Fruit fly (Drosophila melanogaster) whole organism, embryonic: Measurements from ENCODE around the gene mRpS9.

Experiments
- Bdp1 ChIP-seq: fragments of 200-800 bp; sonication (Bioruptor generic); optimal IDR thresholded peaks from 3 replicates; lab custom pipeline; 2016; ENCODE audit warnings: missing biosample characterization, missing genetic modification characterization
- CG10366 ChIP-seq: fragments of 200-800 bp; sonication (Bioruptor generic); IDR thresholded peaks from 2 replicates; pipeline ENCODE4 v1.3.6; 2022; ENCODE audit warnings: missing biosample characterization, missing genetic modification characterization
- CG10959 ChIP-seq: fragments of 200-800 bp; sonication (Bioruptor generic); IDR thresholded peaks from 2 replicates; pipeline ENCODE4 v1.3.6; 2022; ENCODE audit warnings: missing biosample characterization, missing genetic modification characterization
- CG11695 ChIP-seq: fragments of 200-800 bp; sonication (Bioruptor generic); IDR thresholded peaks from 3 replicates; pipeline ENCODE4 v1.3.6; 2022; ENCODE audit warnings: missing biosample characterization, missing genetic modification characterization
- CG12071 ChIP-seq: fragments of 200-800 bp; sonication (Bioruptor generic); optimal IDR thresholded peaks from 3 replicates; lab custom pipeline; 2018; ENCODE audit warnings: missing biosample characterization, mild to moderate bottlenecking, missing genetic modification characterization
- CG12769 ChIP-seq: fragments of 200-800 bp; sonication (Bioruptor generic); optimal IDR thresholded peaks from 2 replicates; lab custom pipeline; 2019; ENCODE audit warnings: missing biosample characterization, mild to moderate bottlenecking, missing genetic modification characterization, moderate library complexity
- CG13296 ChIP-seq: fragments of 200-800 bp; sonication (Bioruptor generic); optimal IDR thresholded peaks from 3 replicates; lab custom pipeline; 2018; ENCODE audit warnings: missing biosample characterization, mild to moderate bottlenecking, missing genetic modification characterization
- CG14014 ChIP-seq: fragments of 200-800 bp; sonication (Bioruptor generic); IDR thresholded peaks from 2 replicates; pipeline ENCODE4 v1.3.6; 2022; ENCODE audit warnings: missing biosample characterization, missing genetic modification characterization
- CG14667 ChIP-seq: fragments of 200-800 bp; sonication (Bioruptor generic); IDR thresholded peaks from 2 replicates; pipeline ENCODE4 v1.3.6; 2022; ENCODE audit warnings: missing biosample characterization, missing genetic modification characterization
- CG15269 ChIP-seq: fragments of 200-800 bp; sonication (Bioruptor generic); optimal IDR thresholded peaks from 2 replicates; lab custom pipeline; 2018; ENCODE audit warnings: missing biosample characterization, mild to moderate bottlenecking, missing genetic modification characterization, moderate library complexity
- CG1603 ChIP-seq: fragments of 200-800 bp; sonication (Bioruptor generic); optimal IDR thresholded peaks from 2 replicates; lab custom pipeline; 2019; ENCODE audit warnings: missing biosample characterization, mild to moderate bottlenecking, missing genetic modification characterization, moderate library complexity
- CG16779 ChIP-seq: fragments of 200-800 bp; sonication (Bioruptor generic); IDR thresholded peaks from 2 replicates; pipeline ENCODE4 v1.3.6; 2022; ENCODE audit warnings: missing biosample characterization, missing genetic modification characterization
- CG16863 ChIP-seq: fragments of 200-800 bp; sonication (Bioruptor generic); optimal IDR thresholded peaks from 3 replicates; lab custom pipeline; 2016; ENCODE audit warnings: missing biosample characterization, missing genetic modification characterization
- CG17612 ChIP-seq: fragments of 200-800 bp; sonication (Bioruptor generic); IDR thresholded peaks from 2 replicates; pipeline ENCODE4 v1.3.6; 2022; ENCODE audit warnings: missing biosample characterization, missing genetic modification characterization
- CG17912 ChIP-seq: fragments of 200-800 bp; sonication (Bioruptor generic); optimal IDR thresholded peaks from 2 replicates; lab custom pipeline; 2018; ENCODE audit warnings: missing biosample characterization, mild to moderate bottlenecking, missing genetic modification characterization
- CG18011 ChIP-seq: fragments of 200-800 bp; sonication (Bioruptor generic); optimal IDR thresholded peaks from 2 replicates; lab custom pipeline; 2017; ENCODE audit warnings: missing biosample characterization, missing genetic modification characterization, mild to moderate bottlenecking, moderate library complexity, missing genotype
- CG18599 ChIP-seq: fragments of 200-800 bp; sonication (Bioruptor generic); optimal IDR thresholded peaks from 3 replicates; lab custom pipeline; 2017; ENCODE audit warnings: missing biosample characterization, missing genetic modification characterization, mild to moderate bottlenecking, moderate library complexity, missing genetic modification reagents
- CG2199 ChIP-seq: fragments of 200-800 bp; sonication (Bioruptor generic); IDR thresholded peaks from 3 replicates; pipeline ENCODE4 v1.3.6; 2022; ENCODE audit warnings: missing biosample characterization, missing genetic modification characterization
- CG2678 ChIP-seq: fragments of 200-800 bp; sonication (Bioruptor generic); optimal IDR thresholded peaks from 3 replicates; lab custom pipeline; 2019; ENCODE audit warnings: missing biosample characterization, mild to moderate bottlenecking, missing genetic modification characterization, moderate library complexity
- CG31224 ChIP-seq: fragments of 200-800 bp; sonication (Bioruptor generic); IDR thresholded peaks from 2 replicates; pipeline ENCODE4 v1.3.6; 2022; ENCODE audit warnings: missing biosample characterization, missing genetic modification characterization
- CG5180 ChIP-seq: fragments of 200-800 bp; sonication (Bioruptor generic); optimal IDR thresholded peaks from 3 replicates; lab custom pipeline; 2017; ENCODE audit warnings: missing biosample characterization, missing genetic modification characterization, mild to moderate bottlenecking, moderate library complexity, missing genetic modification reagents
- CG7357 ChIP-seq: fragments of 200-800 bp; sonication (Bioruptor generic); IDR thresholded peaks from 3 replicates; pipeline ENCODE4 v1.3.6; 2022; ENCODE audit warnings: missing biosample characterization, missing genetic modification characterization
- Eip74EF ChIP-seq, 2 experiments: fragments of 200-800 bp in 1 of 2; fragments of >200 bp in 1 of 2; sonication (Bioruptor generic) in 1 of 2; optimal IDR thresholded peaks; 2 replicates each; lab custom pipeline; 2017 to 2019; ENCODE audit warnings: missing biosample characterization in 2 of 2, missing genetic modification characterization in 2 of 2, mild to moderate bottlenecking in 1 of 2, moderate library complexity in 1 of 2
- Fer2 ChIP-seq: fragments of 200-800 bp; sonication (Bioruptor generic); optimal IDR thresholded peaks from 2 replicates; lab custom pipeline; 2018; ENCODE audit warnings: missing biosample characterization, mild to moderate bottlenecking, missing genetic modification characterization, moderate library complexity
- HHEX ChIP-seq: fragments of 200-800 bp; sonication (Bioruptor generic); optimal IDR thresholded peaks from 3 replicates; lab custom pipeline; 2017; ENCODE audit warnings: missing biosample characterization, mild to moderate bottlenecking, missing genetic modification characterization, missing genetic modification reagents
- HLH54F ChIP-seq: fragments of 200-800 bp; sonication (Bioruptor generic); optimal IDR thresholded peaks from 3 replicates; lab custom pipeline; 2016; ENCODE audit warnings: missing biosample characterization, missing genetic modification characterization
- Hsf ChIP-seq: fragments of 200-800 bp; sonication (Bioruptor generic); optimal IDR thresholded peaks from 3 replicates; lab custom pipeline; 2016; ENCODE audit warnings: missing biosample characterization, missing genetic modification characterization
- Kr ChIP-seq: fragments of 200-800 bp; sonication (Bioruptor generic); optimal IDR thresholded peaks from 2 replicates; lab custom pipeline; 2017; ENCODE audit warnings: missing biosample characterization, mild to moderate bottlenecking, missing genetic modification characterization
- Opbp ChIP-seq: fragments of 200-800 bp; sonication (Bioruptor generic); IDR thresholded peaks from 3 replicates; pipeline ENCODE4 v1.3.6; 2022; ENCODE audit warnings: missing biosample characterization, missing genetic modification characterization; ENCODE audit not compliant: partially characterized antibody
- Ptx1 ChIP-seq: fragments of 200-800 bp; sonication (Bioruptor generic); IDR thresholded peaks from 2 replicates; pipeline ENCODE4 v1.3.6; 2022; ENCODE audit warnings: missing biosample characterization, missing genetic modification characterization
- Sox102F ChIP-seq: fragments of 200-800 bp; sonication (Bioruptor generic); optimal IDR thresholded peaks from 2 replicates; lab custom pipeline; 2018; ENCODE audit warnings: missing biosample characterization, mild to moderate bottlenecking, missing genetic modification characterization, moderate library complexity
- Spps ChIP-seq: fragments of 200-800 bp; sonication (Bioruptor generic); optimal IDR thresholded peaks from 2 replicates; lab custom pipeline; 2018; ENCODE audit warnings: missing biosample characterization, mild to moderate bottlenecking, missing genetic modification characterization
- Stat92E ChIP-seq, 3 experiments: fragments of >200 bp in 2 of 3; fragments of 200-800 bp in 1 of 3; sonication (Bioruptor generic) in 1 of 3; optimal IDR thresholded peaks; 2 replicates each; lab custom pipeline; 2017 to 2019; ENCODE audit warnings: missing biosample characterization in 3 of 3, missing genetic modification characterization in 3 of 3, mild to moderate bottlenecking in 1 of 3, moderate library complexity in 1 of 3
- TFAM ChIP-seq: fragments of 200-800 bp; sonication (Bioruptor generic); optimal IDR thresholded peaks from 2 replicates; lab custom pipeline; 2017; ENCODE audit warnings: missing biosample characterization, missing genetic modification characterization, inconsistent platforms
- Tbp ChIP-seq: fragments of >200 bp; optimal IDR thresholded peaks from 2 replicates; lab custom pipeline; 2018; ENCODE audit warnings: missing biosample characterization, missing genetic modification characterization
- Trl ChIP-seq, 3 experiments: fragments of >200 bp in 2 of 3; fragments of 200-800 bp in 1 of 3; sonication (Bioruptor generic) in 1 of 3; optimal IDR thresholded peaks; 2 replicates in 1 of 3; 3 replicates in 2 of 3; lab custom pipeline; 2016 to 2017; ENCODE audit warnings: missing biosample characterization in 1 of 3, missing genetic modification characterization in 1 of 3
- ash1 ChIP-seq: fragments of 200-800 bp; sonication (Bioruptor generic); optimal IDR thresholded peaks from 2 replicates; lab custom pipeline; 2018; ENCODE audit warnings: missing biosample characterization, mild to moderate bottlenecking, missing genetic modification characterization
- dati ChIP-seq: fragments of 200-800 bp; sonication (Bioruptor generic); IDR thresholded peaks from 2 replicates; pipeline ENCODE4 v1.3.6; 2022; ENCODE audit warnings: missing biosample characterization, missing genetic modification characterization
- disco-r ChIP-seq: fragments of 200-800 bp; sonication (Bioruptor generic); optimal IDR thresholded peaks from 2 replicates; lab custom pipeline; 2016; ENCODE audit warnings: missing biosample characterization, missing genetic modification characterization
- gro ChIP-seq: fragments of 200-800 bp; sonication (Bioruptor generic); optimal IDR thresholded peaks from 2 replicates; lab custom pipeline; 2016; ENCODE audit warnings: missing biosample characterization, missing genetic modification characterization
- gsb-n ChIP-seq: fragments of 200-800 bp; sonication (Bioruptor generic); optimal IDR thresholded peaks from 3 replicates; lab custom pipeline; 2018; ENCODE audit warnings: missing biosample characterization, mild to moderate bottlenecking, missing genetic modification characterization
- hbn ChIP-seq: fragments of 200-800 bp; sonication (Bioruptor generic); IDR thresholded peaks from 2 replicates; pipeline ENCODE4 v1.3.6; 2022; ENCODE audit warnings: missing biosample characterization, missing genetic modification characterization; ENCODE audit not compliant: partially characterized antibody
- inv ChIP-seq: fragments of 200-800 bp; sonication (Bioruptor generic); IDR thresholded peaks from 2 replicates; pipeline ENCODE4 v1.3.6; 2022; ENCODE audit warnings: missing biosample characterization, missing genetic modification characterization; ENCODE audit not compliant: partially characterized antibody
- ken ChIP-seq: fragments of 200-800 bp; sonication (Bioruptor generic); IDR thresholded peaks from 3 replicates; pipeline ENCODE4 v1.3.6; 2022; ENCODE audit warnings: missing biosample characterization, missing genetic modification characterization
- psq ChIP-seq: fragments of 200-800 bp; sonication (Bioruptor generic); optimal IDR thresholded peaks from 2 replicates; lab custom pipeline; 2017; ENCODE audit warnings: missing biosample characterization, missing genetic modification characterization
- tio ChIP-seq: fragments of 200-800 bp; sonication (Bioruptor generic); optimal IDR thresholded peaks from 2 replicates; lab custom pipeline; 2017; ENCODE audit warnings: missing biosample characterization, missing genetic modification characterization, inconsistent platforms
- trem ChIP-seq: fragments of 200-800 bp; optimal IDR thresholded peaks from 3 replicates; lab custom pipeline; 2019; ENCODE audit warnings: missing biosample characterization, mild to moderate bottlenecking, missing genetic modification characterization, moderate library complexity
- unpg ChIP-seq: fragments of 200-800 bp; sonication (Bioruptor generic); optimal IDR thresholded peaks from 3 replicates; lab custom pipeline; 2018; ENCODE audit warnings: missing biosample characterization, mild to moderate bottlenecking, missing genetic modification characterization, moderate library complexity
- zfh1 ChIP-seq: fragments of 200-800 bp; sonication (Bioruptor generic); IDR thresholded peaks from 3 replicates; pipeline ENCODE4 v1.3.6; 2022; ENCODE audit warnings: missing biosample characterization, missing genetic modification characterization
- zfh2 ChIP-seq: fragments of 200-800 bp; sonication (Bioruptor generic); optimal IDR thresholded peaks from 2 replicates; lab custom pipeline; 2016; ENCODE audit warnings: missing biosample characterization, missing genetic modification characterization

mRpS9 gene

DNA sequence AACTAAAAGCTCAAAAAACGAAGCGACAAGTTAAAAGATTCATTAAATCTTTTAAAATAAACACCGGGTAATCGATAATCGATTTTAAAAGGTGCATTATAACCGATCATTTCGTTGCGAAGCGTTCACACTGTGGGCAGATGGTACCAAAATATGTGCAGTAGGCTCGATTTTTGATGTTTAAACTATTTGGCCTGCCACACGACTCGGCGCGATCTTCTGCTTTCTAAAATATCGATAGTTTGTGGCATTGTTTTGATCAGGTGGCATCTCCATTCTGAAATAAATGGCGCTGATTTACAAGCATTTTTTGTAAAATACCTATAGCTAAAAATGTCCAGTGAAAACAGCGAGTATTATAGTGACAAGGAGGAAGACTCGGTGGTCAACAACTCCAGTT is 17.7 kb upstream of the mRpS9 start, which contains the start of the genes CG10445 and lds (continued):
- TF ChIP-seq psq (GFP tag; lab: Kevin White, UChicago): no peak
- no peak for TF ChIP-seq CG18599 (GFP tag; lab: Kevin White, UChicago)
- TF ChIP-seq inv (GFP tag; lab: Robert Waterston, UW): peak; percentile 73
- TF ChIP-seq Kr (GFP tag; lab: Kevin White, UChicago): no peak
- no peak for TF ChIP-seq Stat92E (GFP tag; optimal IDR thresholded peaks at IDR 0.05; lab: Kevin White, UChicago)
- TF ChIP-seq Eip74EF (GFP tag; optimal IDR thresholded peaks at IDR 0.05; lab: Kevin White, UChicago): no peak
- no peak for TF ChIP-seq CG17912
- peak; percentile 79 for TF ChIP-seq hbn (GFP tag; lab: Robert Waterston, UW)
- TF ChIP-seq CG14667 (GFP tag; lab: Robert Waterston, UW): no peak
- no peak for TF ChIP-seq CG11695 (GFP tag; lab: Robert Waterston, UW)
- TF ChIP-seq disco-r (GFP tag; lab: Kevin White, UChicago): no peak
- TF ChIP-seq CG13296 (GFP tag; lab: Kevin White, UChicago): no peak
- no peak for TF ChIP-seq Trl (optimal IDR thresholded peaks at IDR 0.05; lab: Kevin White, UChicago)
- peak; percentile 5 for TF ChIP-seq Trl (GFP tag; optimal IDR thresholded peaks at IDR 0.05; lab: Kevin White, UChicago)
- no peak for TF ChIP-seq HHEX (GFP tag; lab: Kevin White, UChicago)
- TF ChIP-seq CG12769 (tag; lab: Kevin White, UChicago): no peak
- TF ChIP-seq TFAM: no peak
- TF ChIP-seq Fer2 (tag; lab: Kevin White, UChicago): no peak
- no peak for TF ChIP-seq Spps (tag; lab: Kevin White, UChicago)
- no peak for TF ChIP-seq CG12071
- no peak for TF ChIP-seq CG15269 (tag; lab: Kevin White, UChicago)
- no peak for TF ChIP-seq Tbp (GFP tag; lab: Kevin White, UChicago)
- no peak for TF ChIP-seq dati (GFP tag; lab: Robert Waterston, UW)
- peak; percentile 15 for TF ChIP-seq zfh2 (GFP tag; lab: Kevin White, UChicago)
- no peak for TF ChIP-seq tio (GFP tag; lab: Kevin White, UChicago)
- no peak for TF ChIP-seq CG2199 (GFP tag; lab: Robert Waterston, UW)
- TF ChIP-seq Bdp1: no peak
- no peak for TF ChIP-seq CG2678 (tag; lab: Kevin White, UChicago)
- no peak for TF ChIP-seq Hsf (GFP tag; lab: Kevin White, UChicago)
- no peak for TF ChIP-seq gro (GFP tag; lab: Kevin White, UChicago)
- TF ChIP-seq Opbp (GFP tag; lab: Robert Waterston, UW): peak; percentile 91
- TF ChIP-seq trem: peak; percentile 93
- TF ChIP-seq HLH54F (GFP tag; lab: Kevin White, UChicago): peak; percentile 29
- TF ChIP-seq CG10959 (GFP tag; lab: Robert Waterston, UW): no peak
- no peak for TF ChIP-seq CG10366 (GFP tag; lab: Robert Waterston, UW)
- TF ChIP-seq CG17612 (GFP tag; lab: Robert Waterston, UW): no peak
- TF ChIP-seq Ptx1 (GFP tag; lab: Robert Waterston, UW): 0 out of 2 replicates have a peak, but pooled peaks have one; percentile 27
- TF ChIP-seq CG1603 (tag; lab: Kevin White, UChicago): peak; percentile 89
- TF ChIP-seq CG5180 (GFP tag; lab: Kevin White, UChicago): no peak
- TF ChIP-seq gsb-n: no peak
- TF ChIP-seq ken: no peak
- peak; percentile 98 for TF ChIP-seq CG7357
- TF ChIP-seq Sox102F (GFP tag; lab: Kevin White, UChicago): no peak
- TF ChIP-seq unpg: no peak
- TF ChIP-seq CG16779: no peak
- no peak for TF ChIP-seq CG14014 (GFP tag; lab: Robert Waterston, UW)
- no peak for TF ChIP-seq CG16863 (GFP tag; lab: Kevin White, UChicago)
- no peak for TF ChIP-seq ash1
- TF ChIP-seq zfh1: 0 out of 3 replicates have a peak, but pooled peaks have one; percentile 25
- no peak for TF ChIP-seq CG31224 (GFP tag; lab: Robert Waterston, UW)
- no peak for TF ChIP-seq CG18011 (GFP tag; lab: Kevin White, UChicago)
